Fruit fly (Drosophila melanogaster): ENCODE results near the gene gammaTub23C.

Gene gammaTub23C

dm6 chr2L:3012780-3013179, 40.1 kb downstream of the gammaTub23C start (continued):
- TF ChIP-seq NFAT (GFP tag; IDR thresholded peaks at IDR 0.05) (no peak), bcd (GFP tag; optimal IDR thresholded peaks at IDR 0.05) (peak; percentile 29), slbo (GFP tag; IDR thresholded peaks at IDR 0.05) (peak; percentile 49), lab (GFP tag; optimal IDR thresholded peaks at IDR 0.05) (no peak), CG30020 (tag; optimal IDR thresholded peaks at IDR 0.05) (no peak), Adf1 (GFP tag; IDR thresholded peaks at IDR 0.05) (no peak), fd96Cb (tag; optimal IDR thresholded peaks at IDR 0.05) (peak; percentile 32), ewg (GFP tag; optimal IDR thresholded peaks at IDR 0.05) (no peak), h (optimal IDR thresholded peaks at IDR 0.05) (no peak), ara (GFP tag; IDR thresholded peaks at IDR 0.05) (peak; percentile 48), Dp (GFP tag; optimal IDR thresholded peaks at IDR 0.05) (no peak), Fer2 (tag; optimal IDR thresholded peaks at IDR 0.05) (no peak), CG7963 (GFP tag; IDR thresholded peaks at IDR 0.05; ENCODE audit: partially characterized antibody) (no peak), cg (GFP tag; optimal IDR thresholded peaks at IDR 0.05) (no peak), dati (GFP tag; IDR thresholded peaks at IDR 0.05) (no peak), eve (GFP tag; optimal IDR thresholded peaks at IDR 0.05) (no peak), Dad (GFP tag; optimal IDR thresholded peaks at IDR 0.05) (no peak), slou (GFP tag; optimal IDR thresholded peaks at IDR 0.05) (no peak), HLHmδ (GFP tag; optimal IDR thresholded peaks at IDR 0.05) (no peak), CG18262 (tag; optimal IDR thresholded peaks at IDR 0.05) (peak; percentile 42), CG18599 (GFP tag; optimal IDR thresholded peaks at IDR 0.05) (no peak), cato (GFP tag; optimal IDR thresholded peaks at IDR 0.05; ENCODE audit: borderline replicate concordance) (no peak), ranshi (GFP tag; IDR thresholded peaks at IDR 0.05) (peak; percentile 35; the same call in 1 of the 2 replicates), CG1647 (GFP tag; optimal IDR thresholded peaks at IDR 0.05) (peak; percentile 7), CG13424 (tag; optimal IDR thresholded peaks at IDR 0.05) (peak; percentile 28), Chrac-16 (GFP tag; optimal IDR thresholded peaks at IDR 0.05) (no peak), en (GFP tag; optimal IDR thresholded peaks at IDR 0.05) (no peak), Gsc (GFP tag; IDR thresholded peaks at IDR 0.05) (no peak), CG10565 (GFP tag; optimal IDR thresholded peaks at IDR 0.05) (no peak), Ada2b (GFP tag; IDR thresholded peaks at IDR 0.05) (0 out of 2 replicates have a peak, but pooled peaks have one; percentile 9), CG33557 (GFP tag; optimal IDR thresholded peaks at IDR 0.05) (no peak), crol (GFP tag; IDR thresholded peaks at IDR 0.05) (no peak), CG4820 (GFP tag; optimal IDR thresholded peaks at IDR 0.05) (peak; percentile 4), Taf1 (GFP tag; IDR thresholded peaks at IDR 0.05) (no peak), eyg (GFP tag; optimal IDR thresholded peaks at IDR 0.05) (no peak), caup (GFP tag; optimal IDR thresholded peaks at IDR 0.05; ENCODE audit: severe bottlenecking) (no peak), prd (optimal IDR thresholded peaks at IDR 0.05) (no peak), prd (GFP tag; IDR thresholded peaks at IDR 0.05) (peak; percentile 55; the same call in 1 of the 3 replicates), CG42726 (GFP tag; IDR thresholded peaks at IDR 0.05; ENCODE audit: partially characterized antibody) (no peak), Usf (GFP tag; optimal IDR thresholded peaks at IDR 0.05) (no peak), Asciz (GFP tag; optimal IDR thresholded peaks at IDR 0.05) (no peak), Optix (GFP tag; IDR thresholded peaks at IDR 0.05) (no peak), nerfin-2 (GFP tag; IDR thresholded peaks at IDR 0.05; ENCODE audit: partially characterized antibody) (no peak), CG12391 (tag; optimal IDR thresholded peaks at IDR 0.05) (peak; percentile 18), CG13123 (GFP tag; optimal IDR thresholded peaks at IDR 0.05) (no peak), Rx (GFP tag; IDR thresholded peaks at IDR 0.05) (no peak), sc (optimal IDR thresholded peaks at IDR 0.05) (no peak), sc (GFP tag; optimal IDR thresholded peaks at IDR 0.05) (no peak), fu2 (GFP tag; optimal IDR thresholded peaks at IDR 0.05) (no peak), CG15696 (tag; optimal IDR thresholded peaks at IDR 0.05) (peak; percentile 12), pzg (GFP tag; optimal IDR thresholded peaks at IDR 0.05) (no peak), onecut (GFP tag; IDR thresholded peaks at IDR 0.05) (no peak)
